Worm (Caenorhabditis elegans): ENCODE results near the gene F25E2.2.

The F25E2.2 gene

DNA sequence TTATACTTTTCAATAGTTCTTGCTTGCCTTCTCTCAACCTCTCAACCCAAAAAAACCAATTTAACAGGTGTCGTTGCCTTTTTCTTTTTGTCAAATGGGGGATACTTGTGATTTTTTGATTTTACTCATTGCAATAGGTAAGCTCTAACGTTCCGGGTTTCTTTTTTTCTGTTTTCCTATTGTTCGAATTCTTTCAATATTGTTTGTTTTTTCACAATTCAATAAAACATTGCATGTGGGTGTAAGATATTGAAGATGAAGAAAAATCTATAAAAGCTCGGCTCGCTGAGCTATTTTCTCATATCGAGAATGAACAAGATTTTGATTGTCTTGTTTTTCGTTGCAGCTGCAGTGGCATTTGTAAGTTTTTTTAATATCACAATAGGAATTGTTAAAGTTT, 40.1 kb downstream of the F25E2.2 start, which contains the start of gene T04G9.7:
TSS of gene T04G9.7 (plus strand) at position 301 of the 400 bp plus-strand sequence.
- no peak for TF ChIP-seq ctbp-1 (GFP tag; IDR thresholded peaks at IDR 0.05)
- no peak for TF ChIP-seq lin-15B (tag; optimal IDR thresholded peaks at IDR 0.05)
- no peak for TF ChIP-seq duxl-1 (tag; optimal IDR thresholded peaks at IDR 0.05; ENCODE audit: poor library complexity)
- TF ChIP-seq pqm-1 (tag; optimal IDR thresholded peaks at IDR 0.05), result no peak
- TF ChIP-seq zag-1 (tag; optimal IDR thresholded peaks at IDR 0.05), result no peak
- no peak for TF ChIP-seq nhr-28 (tag; optimal IDR thresholded peaks at IDR 0.05)
- no peak for TF ChIP-seq mep-1 (tag; optimal IDR thresholded peaks at IDR 0.05)
- no peak for TF ChIP-seq daf-19 (GFP tag; conservative IDR thresholded peaks at IDR 0.05)
- no peak for TF ChIP-seq T20F7.1 (GFP tag; optimal IDR thresholded peaks at IDR 0.05)
- TF ChIP-seq nhr-237 (tag; optimal IDR thresholded peaks at IDR 0.05), result no peak
- no peak for TF ChIP-seq egl-27 (tag; optimal IDR thresholded peaks at IDR 0.05)
- no peak for TF ChIP-seq unc-39 (tag; optimal IDR thresholded peaks at IDR 0.05)
- no peak for TF ChIP-seq dmd-6 (GFP tag; IDR thresholded peaks at IDR 0.05)
- no peak for TF ChIP-seq ama-1 (optimal IDR thresholded peaks at IDR 0.05)
- no peak for TF ChIP-seq jun-1 (tag; optimal IDR thresholded peaks at IDR 0.05)
- TF ChIP-seq nhr-10 (tag; optimal IDR thresholded peaks at IDR 0.05), result no peak
- no peak for TF ChIP-seq hlh-30 (tag; optimal IDR thresholded peaks at IDR 0.05; ENCODE audit: insufficient read depth)

- TF ChIP-seq unc-62 (GFP tag; optimal IDR thresholded peaks at IDR 0.05 in 1 of 2) (peak in 1 of 2 experiments; percentile 47), unc-62 (tag; optimal IDR thresholded peaks at IDR 0.05) (no peak), R02D3.7 (tag; optimal IDR thresholded peaks at IDR 0.05) (no peak), aha-1 (tag) (peak; percentile 95)
These were observed 41.0 kb downstream of the F25E2.2 start for ce11 chrX:769550-769949.

ce11 chrX:768061-768646, 42.4 kb downstream of the F25E2.2 start, which contains the start of the genes trap-2 and ile-2:
trap-2 (minus strand) TSS chrX:768069.
ile-2 (plus strand) TSS chrX:768596.
- TF ChIP-seq pqm-1 (tag; optimal IDR thresholded peaks at IDR 0.05) (peak; percentile 71), lin-39 (tag; optimal IDR thresholded peaks at IDR 0.05) (no peak), nhr-6 (tag; optimal IDR thresholded peaks at IDR 0.05) (peak; percentile 96), pha-4 (GFP tag; IDR thresholded peaks at IDR 0.05) (peak; percentile 82), pha-4 (tag; optimal IDR thresholded peaks at IDR 0.05) (no peak), sdz-12 (GFP tag; optimal IDR thresholded peaks at IDR 0.05) (no peak), ceh-20 (GFP tag; IDR thresholded peaks at IDR 0.05) (peak; percentile 79), lin-1 (GFP tag; IDR thresholded peaks at IDR 0.05) (peak; percentile 91), daf-19 (GFP tag; conservative IDR thresholded peaks at IDR 0.05) (no peak), dpl-1 (GFP tag; optimal IDR thresholded peaks at IDR 0.05) (peak; percentile 75), mes-2 (tag; optimal IDR thresholded peaks at IDR 0.05; ENCODE audit: poor library complexity, severe bottlenecking) (peak; percentile 94), nhr-25 (tag; optimal IDR thresholded peaks at IDR 0.05; ENCODE audit: borderline replicate concordance, insufficient read depth) (peak; percentile 97), zag-1 (tag; optimal IDR thresholded peaks at IDR 0.05) (no peak), zip-11 (GFP tag; IDR thresholded peaks at IDR 0.05) (no peak), nhr-28 (tag; optimal IDR thresholded peaks at IDR 0.05) (peak; percentile 94), mdl-1 (tag; optimal IDR thresholded peaks at IDR 0.05) (peak; percentile 45 to 90), egl-43 (GFP tag; IDR thresholded peaks at IDR 0.05) (peak; percentile 91), dve-1 (tag; optimal IDR thresholded peaks at IDR 0.05; ENCODE audit: insufficient read depth) (peak; percentile 93), ama-1 (optimal IDR thresholded peaks at IDR 0.05) (no peak), mdt-29 (GFP tag; IDR thresholded peaks at IDR 0.05) (peak; percentile 80), T20F7.1 (GFP tag; optimal IDR thresholded peaks at IDR 0.05) (peak; percentile 90), dmd-8 (GFP tag; IDR thresholded peaks at IDR 0.05) (no peak), gei-8 (GFP tag; optimal IDR thresholded peaks at IDR 0.05) (no peak), spr-1 (tag; optimal IDR thresholded peaks at IDR 0.05) (peak; percentile 92), lir-3 (tag; optimal IDR thresholded peaks at IDR 0.05) (peak; percentile 50), ceh-62 (tag; optimal IDR thresholded peaks at IDR 0.05) (no peak), daf-8 (GFP tag; IDR thresholded peaks at IDR 0.05) (no peak), snpc-1.2 (GFP tag; IDR thresholded peaks at IDR 0.05) (peak; percentile 47; the same call in 1 of the 2 replicates), zfp-3 (GFP tag; conservative IDR thresholded peaks at IDR 0.05) (peak; percentile 86), T26A8.4 (GFP tag; IDR thresholded peaks at IDR 0.05) (peak; percentile 89), ztf-11 (tag; optimal IDR thresholded peaks at IDR 0.05) (no peak), arid-1 (GFP tag; conservative IDR thresholded peaks at IDR 0.05) (peak; percentile 91), aha-1 (tag) (peak; percentile 98), spr-3 (GFP tag; optimal IDR thresholded peaks at IDR 0.05) (peak; percentile 79)
